Fruit fly (Drosophila melanogaster): ENCODE results near the gene CG31609.

The CG31609 gene

dm6 chr2L:9136712-9137111 is 39.3 kb downstream of the CG31609 start:
- TF ChIP-seq eg (GFP tag; IDR thresholded peaks at IDR 0.05) (0 out of 3 replicates have a peak, but pooled peaks have one; percentile 26), net (GFP tag; optimal IDR thresholded peaks at IDR 0.05) (no peak), achi (GFP tag; optimal IDR thresholded peaks at IDR 0.05) (no peak), Lpt (GFP tag; optimal IDR thresholded peaks at IDR 0.05) (peak; percentile 13), Met (GFP tag; optimal IDR thresholded peaks at IDR 0.05) (no peak), CG4318 (GFP tag; optimal IDR thresholded peaks at IDR 0.05) (no peak), Ets96B (tag; optimal IDR thresholded peaks at IDR 0.05) (peak; percentile 2), CG6854 (GFP tag; optimal IDR thresholded peaks at IDR 0.05) (no peak), CG10631 (GFP tag; optimal IDR thresholded peaks at IDR 0.05) (no peak), Sox102F (GFP tag; optimal IDR thresholded peaks at IDR 0.05) (peak; percentile 31), Blimp-1 (GFP tag; optimal IDR thresholded peaks at IDR 0.05) (peak; percentile 34), CG6808 (GFP tag; optimal IDR thresholded peaks at IDR 0.05) (peak; percentile 10), Smox (GFP tag; optimal IDR thresholded peaks at IDR 0.05) (no peak), dsx (GFP tag; optimal IDR thresholded peaks at IDR 0.05; ENCODE audit: poor library complexity, severe bottlenecking) (peak; percentile 43), Eip78C (GFP tag) (no peak), CG9139 (GFP tag; optimal IDR thresholded peaks at IDR 0.05) (peak; percentile 39), ss (GFP tag; optimal IDR thresholded peaks at IDR 0.05) (peak; percentile 48 to 68), Eip75B (GFP tag; optimal IDR thresholded peaks at IDR 0.05) (no peak), topi (GFP tag; optimal IDR thresholded peaks at IDR 0.05) (no peak), Hr39 (GFP tag; optimal IDR thresholded peaks at IDR 0.05) (no peak)

DNA sequence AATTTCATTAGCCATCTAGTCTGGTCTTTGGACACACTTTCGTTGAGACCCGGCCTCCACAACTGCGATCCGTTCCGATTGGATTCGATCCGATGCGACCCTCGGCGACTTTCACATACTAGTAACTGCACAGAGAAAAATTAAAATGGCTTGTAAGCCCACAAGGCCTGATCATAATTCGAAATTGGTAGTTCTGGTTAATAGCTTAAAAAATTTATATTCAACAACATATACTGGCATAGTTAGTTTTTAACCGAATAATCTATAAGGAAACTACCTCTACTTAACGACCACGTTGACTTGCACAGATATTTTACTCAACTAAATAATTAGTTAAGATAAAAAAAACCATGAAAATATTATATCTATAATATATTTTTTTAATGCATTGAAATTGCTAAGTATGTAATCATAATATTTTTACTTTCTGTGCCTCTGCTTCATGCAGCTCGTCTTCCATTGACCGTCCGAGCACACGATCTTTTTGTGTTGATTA is 43.6 kb downstream of the CG31609 start:
- TF ChIP-seq Eip93F (GFP tag; optimal IDR thresholded peaks at IDR 0.05) (no peak), CG10669 (GFP tag; optimal IDR thresholded peaks at IDR 0.05) (no peak), topi (GFP tag; optimal IDR thresholded peaks at IDR 0.05) (no peak), spab (GFP tag; optimal IDR thresholded peaks at IDR 0.05) (no peak), CG11294 (GFP tag; IDR thresholded peaks at IDR 0.05) (no peak), CG8119 (GFP tag; IDR thresholded peaks at IDR 0.05) (peak; percentile 38; the same call in 1 of the 3 replicates), dac (GFP tag; optimal IDR thresholded peaks at IDR 0.05) (peak; percentile 51), ss (GFP tag; optimal IDR thresholded peaks at IDR 0.05) (no peak), CG6163 (GFP tag; IDR thresholded peaks at IDR 0.05) (no peak), Hr38 (GFP tag; optimal IDR thresholded peaks at IDR 0.05) (no peak), CG6276 (GFP tag; optimal IDR thresholded peaks at IDR 0.05) (peak; percentile 28), Blimp-1 (GFP tag; optimal IDR thresholded peaks at IDR 0.05) (no peak), fd59A (GFP tag; optimal IDR thresholded peaks at IDR 0.05) (no peak), CG16779 (tag; optimal IDR thresholded peaks at IDR 0.05) (no peak), svp (GFP tag) (peak; percentile 37), achi (GFP tag; optimal IDR thresholded peaks at IDR 0.05) (peak; percentile 1), Eip78C (GFP tag) (peak; percentile 67), CG3919 (GFP tag; optimal IDR thresholded peaks at IDR 0.05) (no peak), CG8319 (GFP tag; optimal IDR thresholded peaks at IDR 0.05) (no peak), CG7368 (GFP tag; optimal IDR thresholded peaks at IDR 0.05) (no peak), CG4318 (GFP tag; optimal IDR thresholded peaks at IDR 0.05) (peak; percentile 65), Hr4 (GFP tag; optimal IDR thresholded peaks at IDR 0.05) (peak; percentile 55), CG6854 (GFP tag; optimal IDR thresholded peaks at IDR 0.05) (no peak), CG15336 (GFP tag; IDR thresholded peaks at IDR 0.05) (0 out of 2 replicates have a peak, but pooled peaks have one; percentile 8), salr (GFP tag; optimal IDR thresholded peaks at IDR 0.05) (peak in 1 of 2 experiments; percentile 5), fd85E (GFP tag; optimal IDR thresholded peaks at IDR 0.05) (no peak), CG32006 (GFP tag; optimal IDR thresholded peaks at IDR 0.05) (peak; percentile 83), CG6792 (GFP tag; optimal IDR thresholded peaks at IDR 0.05) (no peak), OdsH (GFP tag; optimal IDR thresholded peaks at IDR 0.05) (no peak), CG8632 (GFP tag; optimal IDR thresholded peaks at IDR 0.05) (no peak)
